Fruit fly (Drosophila melanogaster): ENCODE results near the gene CG33700.

CG33700 gene

dm6 chr3L:9508653-9509036, 16.7 kb downstream of the CG33700 start (continued):
- TF ChIP-seq CG10543 (GFP tag; optimal IDR thresholded peaks at IDR 0.05): no peak
- peak; percentile 71 for TF ChIP-seq PHDP (tag; optimal IDR thresholded peaks at IDR 0.05)
- TF ChIP-seq bsh (GFP tag; optimal IDR thresholded peaks at IDR 0.05): peak in 1 of 2 experiments; percentile 75
- no peak for TF ChIP-seq nerfin-1 (tag; optimal IDR thresholded peaks at IDR 0.05)
- TF ChIP-seq CG2202 (tag; optimal IDR thresholded peaks at IDR 0.05): no peak
- peak; percentile 32; the same call in 1 of the 3 replicates for TF ChIP-seq croc (GFP tag; conservative IDR thresholded peaks at IDR 0.05)
- no peak for TF ChIP-seq CG8281 (tag; optimal IDR thresholded peaks at IDR 0.05)
- peak; percentile 61 for TF ChIP-seq CG14710 (tag; optimal IDR thresholded peaks at IDR 0.05)
- TF ChIP-seq CG4328 (GFP tag; optimal IDR thresholded peaks at IDR 0.05): no peak
- TF ChIP-seq gfzf (GFP tag; optimal IDR thresholded peaks at IDR 0.05): no peak
- TF ChIP-seq Bteb2 (GFP tag; optimal IDR thresholded peaks at IDR 0.05): no peak
- TF ChIP-seq MBD-R2 (GFP tag; IDR thresholded peaks at IDR 0.05): no peak
- TF ChIP-seq CG17359 (tag; optimal IDR thresholded peaks at IDR 0.05): peak; percentile 69
- no peak for TF ChIP-seq gro (GFP tag; optimal IDR thresholded peaks at IDR 0.05)
- no peak for TF ChIP-seq CG43689 (GFP tag; IDR thresholded peaks at IDR 0.05)
- TF ChIP-seq Nf-YC (tag; optimal IDR thresholded peaks at IDR 0.05): peak; percentile 34
- TF ChIP-seq CG17328 (GFP tag; IDR thresholded peaks at IDR 0.05): peak; percentile 61
- 0 out of 2 replicates have a peak, but pooled peaks have one; percentile 13 for TF ChIP-seq esg (GFP tag; conservative IDR thresholded peaks at IDR 0.05)
- TF ChIP-seq CG9727 (GFP tag; optimal IDR thresholded peaks at IDR 0.05): peak; percentile 63
- peak; percentile 1 for TF ChIP-seq CG6683 (GFP tag; optimal IDR thresholded peaks at IDR 0.05)
- no peak for TF ChIP-seq CG17912 (GFP tag; optimal IDR thresholded peaks at IDR 0.05)
- peak; percentile 62 for TF ChIP-seq dmrt11E (tag; optimal IDR thresholded peaks at IDR 0.05)
- TF ChIP-seq Hr78 (GFP tag; optimal IDR thresholded peaks at IDR 0.05): peak in 1 of 2 experiments; percentile 20
- no peak for TF ChIP-seq jigr1 (GFP tag; IDR thresholded peaks at IDR 0.05)
- TF ChIP-seq CG2712 (tag; optimal IDR thresholded peaks at IDR 0.05): peak; percentile 84
- peak; percentile 74 for TF ChIP-seq CG17361 (GFP tag; IDR thresholded peaks at IDR 0.05)
- TF ChIP-seq CG2875 (GFP tag; optimal IDR thresholded peaks at IDR 0.05): peak; percentile 68
- peak; percentile 43 for TF ChIP-seq caup (GFP tag; optimal IDR thresholded peaks at IDR 0.05; ENCODE audit: severe bottlenecking)
- TF ChIP-seq CG17829 (tag; optimal IDR thresholded peaks at IDR 0.05): peak; percentile 61
- peak; percentile 0 for TF ChIP-seq Jarid2 (GFP tag; optimal IDR thresholded peaks at IDR 0.05)
- peak; percentile 80 for TF ChIP-seq D19A (tag; optimal IDR thresholded peaks at IDR 0.05)
- TF ChIP-seq Atf6 (GFP tag; IDR thresholded peaks at IDR 0.05): peak; percentile 51; the same call in 1 of the 2 replicates
- peak; percentile 89 for TF ChIP-seq gem (tag; optimal IDR thresholded peaks at IDR 0.05)
- TF ChIP-seq CG15601 (tag; optimal IDR thresholded peaks at IDR 0.05): peak; percentile 73
- TF ChIP-seq org-1 (GFP tag; optimal IDR thresholded peaks at IDR 0.05): peak; percentile 24
- TF ChIP-seq E2f1 (GFP tag; IDR thresholded peaks at IDR 0.05): 0 out of 2 replicates have a peak, but pooled peaks have one; percentile 22
- TF ChIP-seq pita (GFP tag; optimal IDR thresholded peaks at IDR 0.05): no peak
- TF ChIP-seq dan (GFP tag; IDR thresholded peaks at IDR 0.05): no peak
- TF ChIP-seq CG10267 (tag; optimal IDR thresholded peaks at IDR 0.05): peak; percentile 72
- peak; percentile 81 for TF ChIP-seq Xrp1 (GFP tag; IDR thresholded peaks at IDR 0.05)
- no peak for TF ChIP-seq prd (optimal IDR thresholded peaks at IDR 0.05)
- TF ChIP-seq prd (GFP tag; IDR thresholded peaks at IDR 0.05): peak; percentile 53; the same call in 1 of the 3 replicates
- no peak for TF ChIP-seq Sry-β (GFP tag; optimal IDR thresholded peaks at IDR 0.05)
- TF ChIP-seq D (optimal IDR thresholded peaks at IDR 0.05): no peak
- peak; percentile 53 for TF ChIP-seq D (GFP tag; optimal IDR thresholded peaks at IDR 0.05)
- TF ChIP-seq HLH4C (GFP tag; IDR thresholded peaks at IDR 0.05; ENCODE audit: partially characterized antibody): no peak
- TF ChIP-seq her (GFP tag; optimal IDR thresholded peaks at IDR 0.05): no peak
- TF ChIP-seq CG7786 (GFP tag; optimal IDR thresholded peaks at IDR 0.05): no peak
- TF ChIP-seq sc (optimal IDR thresholded peaks at IDR 0.05): no peak
- TF ChIP-seq sc (GFP tag; optimal IDR thresholded peaks at IDR 0.05): peak; percentile 32

Measured in whole organism, embryonic.